Worm (Caenorhabditis elegans) whole organism, young adult: ENCODE data around the gene paml-1.

Experiments used
- B0035.1 ChIP-seq: sonication (generic microtip); optimal IDR thresholded peaks from 2 replicates; lab custom pipeline; 2016; ENCODE audit warnings: missing genetic modification characterization, mild to moderate bottlenecking, missing compliant biosample characterization, missing genotype, missing genetic modification reagents
- B0261.1 ChIP-seq: sonication (generic microtip); optimal IDR thresholded peaks from 2 replicates; lab custom pipeline; 2016; ENCODE audit warnings: mild to moderate bottlenecking, missing genetic modification characterization, moderate library complexity, missing compliant biosample characterization
- F57A8.1 ChIP-seq: fragments of 200-800 bp; sonication (Bioruptor generic); optimal IDR thresholded peaks from 2 replicates; lab custom pipeline; 2018; ENCODE audit warnings: mild to moderate bottlenecking, missing genetic modification characterization, moderate library complexity, missing compliant biosample characterization
- ZK185.1 ChIP-seq: sonication (generic microtip); optimal IDR thresholded peaks from 2 replicates; lab custom pipeline; 2016; ENCODE audit warnings: mild to moderate bottlenecking, missing genetic modification characterization, missing compliant biosample characterization; ENCODE audit not compliant: poor library complexity, severe bottlenecking
- ama-1 ChIP-seq, 3 experiments: fragments of 150-350 bp in 1 of 3; sonication (generic microtip) in 2 of 3; optimal IDR thresholded peaks; 2 replicates each; lab custom pipeline; 2014 to 2018; ENCODE audit warnings: missing biosample characterization in 2 of 3, missing genetic modification characterization in 2 of 3, missing genetic modification reagents in 2 of 3
- cebp-1 ChIP-seq, 2 experiments: fragments of 200-800 bp in 1 of 2; sonication (Bioruptor generic) in 1 of 2; sonication (generic microtip) in 1 of 2; IDR thresholded peaks in 1 of 2; optimal IDR thresholded peaks in 1 of 2; 2 replicates each; pipeline versions ENCODE4 v1.3.6 to Lab custom; 2017 to 2022; ENCODE audit warnings: missing compliant biosample characterization in 2 of 2, missing genetic modification characterization in 2 of 2, mild to moderate bottlenecking in 1 of 2, missing genetic modification reagents in 1 of 2, moderate library complexity in 1 of 2
- ceh-79 ChIP-seq: sonication (generic microtip); optimal IDR thresholded peaks from 2 replicates; lab custom pipeline; 2017; ENCODE audit warnings: mild to moderate bottlenecking, missing genetic modification characterization, missing compliant biosample characterization
- gei-17 ChIP-seq: fragments of 200-800 bp; sonication (Bioruptor generic); optimal IDR thresholded peaks from 2 replicates; lab custom pipeline; 2018; ENCODE audit warnings: mild to moderate bottlenecking, missing genetic modification characterization, missing compliant biosample characterization
- hlh-12 ChIP-seq: sonication (generic microtip); optimal IDR thresholded peaks from 2 replicates; lab custom pipeline; 2016; ENCODE audit warnings: missing genetic modification characterization, missing compliant biosample characterization
- hmg-1.2 ChIP-seq: fragments of 200-800 bp; sonication (Bioruptor generic); IDR thresholded peaks from 2 replicates; pipeline ENCODE4 v1.3.6; 2022; ENCODE audit warnings: missing genetic modification reagents, missing genetic modification characterization, missing compliant biosample characterization
- hmg-20 ChIP-seq: fragments of 200-800 bp; sonication (Bioruptor generic); IDR thresholded peaks from 2 replicates; pipeline ENCODE4 v1.3.6; 2022; ENCODE audit warnings: missing genetic modification reagents, missing genetic modification characterization, missing compliant biosample characterization
- lin-26 ChIP-seq: fragments of 200-800 bp; sonication (Bioruptor generic); IDR thresholded peaks from 2 replicates; pipeline ENCODE4 v1.3.6; 2022; ENCODE audit warnings: missing genetic modification reagents, missing genetic modification characterization, missing compliant biosample characterization
- lin-40 ChIP-seq: sonication (generic microtip); optimal IDR thresholded peaks from 2 replicates; lab custom pipeline; 2016; ENCODE audit warnings: missing genetic modification characterization, mild to moderate bottlenecking, missing compliant biosample characterization, missing genotype, missing genetic modification reagents
- lsy-27 ChIP-seq: sonication (generic microtip); optimal IDR thresholded peaks from 2 replicates; lab custom pipeline; 2017; ENCODE audit warnings: missing genetic modification characterization, mild to moderate bottlenecking, missing compliant biosample characterization, antibody characterized with exemption, missing genotype, borderline replicate concordance; ENCODE audit not compliant: insufficient read depth
- madf-3 ChIP-seq: fragments of 200-800 bp; sonication (Bioruptor generic); IDR thresholded peaks from 2 replicates; pipeline ENCODE4 v1.3.6; 2022; ENCODE audit warnings: missing genetic modification reagents, missing genetic modification characterization, missing compliant biosample characterization
- nfyb-1 ChIP-seq: fragments of 200-800 bp; sonication (Bioruptor generic); IDR thresholded peaks from 2 replicates; pipeline ENCODE4 v1.3.6; 2022; ENCODE audit warnings: missing genetic modification reagents, missing genetic modification characterization, missing compliant biosample characterization
- nhr-90 ChIP-seq: sonication (generic microtip); optimal IDR thresholded peaks from 2 replicates; lab custom pipeline; 2016; ENCODE audit warnings: missing genotype, mild to moderate bottlenecking, missing genetic modification characterization, missing compliant biosample characterization
- repo-1 ChIP-seq: sonication (generic microtip); optimal IDR thresholded peaks from 2 replicates; lab custom pipeline; 2017; ENCODE audit warnings: mild to moderate bottlenecking, missing genetic modification characterization, missing compliant biosample characterization
- snpc-1.1 ChIP-seq: sonication (generic microtip); optimal IDR thresholded peaks from 2 replicates; lab custom pipeline; 2017; ENCODE audit warnings: missing genetic modification characterization, mild to moderate bottlenecking, missing compliant biosample characterization, antibody characterized with exemption, moderate library complexity, missing genotype, missing genetic modification reagents; ENCODE audit not compliant: insufficient read depth
- snpc-4 ChIP-seq, 5 experiments: fragments of 150-350 bp in 1 of 5; sonication (generic microtip) in 4 of 5; optimal IDR thresholded peaks; 2 replicates each; lab custom pipeline; 2014 to 2018; ENCODE audit warnings: missing genetic modification characterization in 5 of 5, missing biosample characterization in 3 of 5, antibody characterized with exemption in 2 of 5, mild to moderate bottlenecking in 2 of 5, missing compliant biosample characterization in 2 of 5, missing genotype in 2 of 5, moderate library complexity in 2 of 5, missing genetic modification reagents in 1 of 5
- somi-1 ChIP-seq: fragments of 200-800 bp; sonication (Bioruptor generic); optimal IDR thresholded peaks from 2 replicates; lab custom pipeline; 2018; ENCODE audit warnings: mild to moderate bottlenecking, missing genetic modification characterization, missing compliant biosample characterization
- ztf-26 ChIP-seq: sonication (generic microtip); optimal IDR thresholded peaks from 2 replicates; lab custom pipeline; 2017; ENCODE audit warnings: missing genetic modification characterization, missing compliant biosample characterization
- ztf-3 ChIP-seq: fragments of 200-800 bp; sonication (Bioruptor generic); optimal IDR thresholded peaks from 2 replicates; lab custom pipeline; 2018; ENCODE audit warnings: mild to moderate bottlenecking, missing genetic modification characterization, missing compliant biosample characterization

paml-1 gene

ce11 chrIII:10242597-10242996 is 8.7 kb upstream of the paml-1 start:
- TF ChIP-seq hmg-1.2 (GFP tag; lab: Robert Waterston, UW) (0 out of 2 replicates have a peak, but pooled peaks have one; percentile 12), snpc-4 (GFP tag; optimal IDR thresholded peaks at IDR 0.05; lab: Kevin White, UChicago) (peak; percentile 63), snpc-4 (tag; optimal IDR thresholded peaks at IDR 0.05; lab: Kevin White, UChicago) (peak in 3 of 4 experiments; percentile 50 to 91 (median 86)), snpc-1.1 (tag; lab: Kevin White, UChicago) (peak; percentile 54)

- no peak for TF ChIP-seq B0261.1
- TF ChIP-seq somi-1 (GFP tag; lab: Kevin White, UChicago), result peak; percentile 51
- TF ChIP-seq ztf-26 (tag; lab: Kevin White, UChicago), result peak; percentile 35
- no peak for TF ChIP-seq cebp-1 (GFP tag; IDR thresholded peaks at IDR 0.05; lab: Robert Waterston, UW)
- TF ChIP-seq cebp-1 (tag; optimal IDR thresholded peaks at IDR 0.05; lab: Kevin White, UChicago), result peak; percentile 10
- TF ChIP-seq lsy-27, result no peak
- TF ChIP-seq, all 124 proteins: peak for 3
Observed at ce11 chrIII:10241332-10241829, 7.5 kb upstream of the paml-1 start.

ce11 chrIII:10240073-10240472 is 6.2 kb upstream of the paml-1 start:
- TF ChIP-seq lin-40 (tag; lab: Kevin White, UChicago), result no peak

- peak; percentile 42; the same call in 1 of the 2 replicates for TF ChIP-seq lin-26 (GFP tag; lab: Robert Waterston, UW)
- no peak for TF ChIP-seq nhr-90 (tag; lab: Kevin White, UChicago)
Observed at ce11 chrIII:10238448-10239154, 4.7 kb upstream of the paml-1 start, which contains the start of gene Y70G10A.3. Y70G10A.3 (plus strand) TSS chrIII:10239104.

- no peak for TF ChIP-seq repo-1
- TF ChIP-seq F57A8.1, result no peak
- no peak for TF ChIP-seq nfyb-1
- TF ChIP-seq hmg-20 (GFP tag; lab: Robert Waterston, UW), result no peak
- no peak for TF ChIP-seq ama-1 (optimal IDR thresholded peaks at IDR 0.05; lab: Kevin White, UChicago)
- no peak for TF ChIP-seq ama-1 (GFP tag; optimal IDR thresholded peaks at IDR 0.05; lab: Kevin White, UChicago)
- TF ChIP-seq hlh-12 (tag; lab: Kevin White, UChicago), result no peak
- no peak for TF ChIP-seq B0035.1 (tag; lab: Kevin White, UChicago)
- no peak for TF ChIP-seq madf-3 (GFP tag; lab: Robert Waterston, UW)
- TF ChIP-seq gei-17 (GFP tag; lab: Kevin White, UChicago), result no peak
- no peak for TF ChIP-seq ztf-3 (GFP tag; lab: Kevin White, UChicago)
Observed at ce11 chrIII:10236291-10236871, 2.5 kb upstream of the paml-1 start.

- TF ChIP-seq ceh-79 (tag; lab: Kevin White, UChicago), result no peak
- TF ChIP-seq, all 124 proteins: peak for 0
Observed at ce11 chrIII:10231641-10232040, 2.2 kb downstream of the paml-1 start.

ce11 chrIII:10225056-10225455 is 8.8 kb downstream of the paml-1 start:
- TF ChIP-seq ZK185.1 (tag; lab: Kevin White, UChicago), result peak; percentile 89
- TF ChIP-seq, all 124 proteins: peak for 1; not testable (repeated sequence) for 123
